Worm (Caenorhabditis elegans) whole organism, L4 larva: ENCODE measurements around the gene Y15E3A.5.

Experiments
- F10B5.3 ChIP-seq: sonication (generic microtip); optimal IDR thresholded peaks from 2 replicates; lab custom pipeline; 2016; ENCODE audit warnings: mild to moderate bottlenecking, missing genetic modification characterization, missing compliant biosample characterization
- F26F4.8 ChIP-seq: fragments of 200-800 bp; sonication (Bioruptor generic); conservative IDR thresholded peaks from 2 replicates; pipeline ENCODE4 v1.3.6; 2022; ENCODE audit warnings: missing genetic modification characterization, missing compliant biosample characterization
- Y5F2A.4 ChIP-seq: fragments of 200-800 bp; sonication (Bioruptor generic); optimal IDR thresholded peaks from 2 replicates; lab custom pipeline; 2018; ENCODE audit warnings: mild to moderate bottlenecking, missing genetic modification characterization, missing compliant biosample characterization
- ZK337.2 ChIP-seq: fragments of 200-800 bp; sonication (Bioruptor generic); IDR thresholded peaks from 2 replicates; pipeline ENCODE4 v1.3.6; 2022; ENCODE audit warnings: missing genetic modification reagents, missing genetic modification characterization, missing compliant biosample characterization
- ama-1 ChIP-seq: fragments of 150-350 bp; optimal IDR thresholded peaks from 2 replicates; lab custom pipeline; 2014; ENCODE audit warnings: inconsistent platforms, mixed read lengths
- arid-1 ChIP-seq: fragments of 200-800 bp; sonication (Bioruptor generic); conservative IDR thresholded peaks from 2 replicates; pipeline ENCODE4 v1.3.6; 2022; ENCODE audit warnings: missing genetic modification reagents, missing genetic modification characterization, missing compliant biosample characterization
- attf-4 ChIP-seq: sonication (generic microtip); optimal IDR thresholded peaks from 3 replicates; lab custom pipeline; 2017; ENCODE audit warnings: missing biosample characterization, missing genetic modification characterization
- cey-2 ChIP-seq: sonication (generic microtip); optimal IDR thresholded peaks from 3 replicates; lab custom pipeline; 2017; ENCODE audit warnings: missing genetic modification characterization, mild to moderate bottlenecking, missing compliant biosample characterization, antibody characterized with exemption, borderline replicate concordance; ENCODE audit not compliant: insufficient read depth
- daf-12 ChIP-seq: fragments of 150-350 bp; optimal IDR thresholded peaks from 2 replicates; lab custom pipeline; 2014; ENCODE audit warnings: missing biosample characterization, missing genetic modification reagents, missing genetic modification characterization
- daf-16 ChIP-seq, 3 experiments: sonication (generic microtip); optimal IDR thresholded peaks; 2 replicates each; lab custom pipeline; 2016 to 2017; ENCODE audit warnings: missing genetic modification characterization in 3 of 3, missing genetic modification reagents in 3 of 3, mild to moderate bottlenecking in 2 of 3, missing compliant biosample characterization in 2 of 3, missing biosample characterization in 1 of 3, moderate library complexity in 1 of 3
- daf-19 ChIP-seq: fragments of 200-800 bp; sonication (Bioruptor generic); conservative IDR thresholded peaks from 2 replicates; pipeline ENCODE4 v1.3.6; 2022; ENCODE audit warnings: missing genetic modification characterization, missing compliant biosample characterization
- dmd-8 ChIP-seq: fragments of 200-800 bp; sonication (Bioruptor generic); IDR thresholded peaks from 2 replicates; pipeline ENCODE4 v1.3.6; 2022; ENCODE audit warnings: missing genetic modification characterization, missing compliant biosample characterization
- dmd-9 ChIP-seq: fragments of 200-800 bp; sonication (Bioruptor generic); IDR thresholded peaks from 2 replicates; pipeline ENCODE4 v1.3.6; 2022; ENCODE audit warnings: missing genetic modification reagents, missing genetic modification characterization, missing compliant biosample characterization
- dpl-1 ChIP-seq: fragments of 150-350 bp; optimal IDR thresholded peaks from 2 replicates; lab custom pipeline; 2014; ENCODE audit warnings: missing biosample characterization, missing genetic modification reagents, missing genetic modification characterization
- dve-1 ChIP-seq: sonication (generic microtip); optimal IDR thresholded peaks from 2 replicates; lab custom pipeline; 2017; ENCODE audit warnings: antibody characterized with exemption, mild to moderate bottlenecking, missing genetic modification characterization, missing compliant biosample characterization; ENCODE audit not compliant: insufficient read depth
- egl-27 ChIP-seq: sonication (generic microtip); optimal IDR thresholded peaks from 3 replicates; lab custom pipeline; 2017; ENCODE audit warnings: missing biosample characterization, missing genetic modification reagents, missing genetic modification characterization
- fkh-10 ChIP-seq: fragments of 150-350 bp; optimal IDR thresholded peaks from 2 replicates; lab custom pipeline; 2014; ENCODE audit warnings: missing biosample characterization, missing genetic modification reagents, missing genetic modification characterization
- gei-8 ChIP-seq: fragments of 200-800 bp; sonication (Bioruptor generic); optimal IDR thresholded peaks from 2 replicates; lab custom pipeline; 2018; ENCODE audit warnings: mild to moderate bottlenecking, missing genetic modification characterization, missing compliant biosample characterization
- hmg-1.1 ChIP-seq: fragments of 200-800 bp; sonication (Bioruptor generic); IDR thresholded peaks from 2 replicates; pipeline ENCODE4 v1.3.6; 2022; ENCODE audit warnings: missing genetic modification reagents, missing genetic modification characterization, missing compliant biosample characterization
- lin-1 ChIP-seq: fragments of 200-800 bp; sonication (Bioruptor generic); IDR thresholded peaks from 2 replicates; pipeline ENCODE4 v1.3.6; 2022; ENCODE audit warnings: missing genetic modification reagents, missing genetic modification characterization, missing compliant biosample characterization
- lin-15B ChIP-seq: fragments of 150-350 bp; sonication (generic microtip); optimal IDR thresholded peaks from 3 replicates; lab custom pipeline; 2014; ENCODE audit warnings: missing biosample characterization, missing genetic modification characterization
- lin-29 ChIP-seq: fragments of 200-800 bp; sonication (Bioruptor generic); IDR thresholded peaks from 2 replicates; pipeline ENCODE4 v1.3.6; 2022; ENCODE audit warnings: missing genetic modification reagents, missing genetic modification characterization, missing compliant biosample characterization
- lin-38 ChIP-seq: fragments of 200-800 bp; sonication (Bioruptor generic); IDR thresholded peaks from 2 replicates; pipeline ENCODE4 v1.3.6; 2022; ENCODE audit warnings: missing genetic modification reagents, missing genetic modification characterization, missing compliant biosample characterization
- lin-39 ChIP-seq: fragments of 150-350 bp; optimal IDR thresholded peaks from 2 replicates; lab custom pipeline; 2014; ENCODE audit warnings: missing biosample characterization, missing genetic modification reagents, missing genetic modification characterization
- lsy-2 ChIP-seq, 2 experiments: fragments of 150-350 bp in 1 of 2; sonication (generic microtip) in 1 of 2; optimal IDR thresholded peaks; 2 replicates each; lab custom pipeline; 2014 to 2017; ENCODE audit warnings: missing biosample characterization in 2 of 2, missing genetic modification characterization in 2 of 2
- mep-1 ChIP-seq: fragments of 150-350 bp; sonication (generic microtip); optimal IDR thresholded peaks from 3 replicates; lab custom pipeline; 2014; ENCODE audit warnings: missing biosample characterization, missing genetic modification characterization
- mes-2 ChIP-seq: sonication (generic microtip); optimal IDR thresholded peaks from 2 replicates; lab custom pipeline; 2016; ENCODE audit warnings: missing genotype, mild to moderate bottlenecking, missing genetic modification characterization, missing compliant biosample characterization; ENCODE audit not compliant: poor library complexity, severe bottlenecking
- nhr-102 ChIP-seq: sonication (generic microtip); optimal IDR thresholded peaks from 2 replicates; lab custom pipeline; 2016; ENCODE audit warnings: mild to moderate bottlenecking, missing genetic modification characterization, moderate library complexity, missing compliant biosample characterization
- nhr-111 ChIP-seq: fragments of 200-800 bp; sonication (Bioruptor generic); optimal IDR thresholded peaks from 2 replicates; lab custom pipeline; 2018; ENCODE audit warnings: mild to moderate bottlenecking, missing genetic modification characterization, missing compliant biosample characterization
- nhr-237 ChIP-seq: sonication (generic microtip); optimal IDR thresholded peaks from 2 replicates; lab custom pipeline; 2017; ENCODE audit warnings: missing biosample characterization, missing genetic modification characterization
- nhr-25 ChIP-seq: sonication (generic microtip); optimal IDR thresholded peaks from 2 replicates; lab custom pipeline; 2017; ENCODE audit warnings: missing genetic modification characterization, mild to moderate bottlenecking, missing compliant biosample characterization, antibody characterized with exemption, moderate library complexity, borderline replicate concordance; ENCODE audit not compliant: insufficient read depth
- nhr-41 ChIP-seq: fragments of 200-800 bp; sonication (Bioruptor generic); IDR thresholded peaks from 2 replicates; pipeline ENCODE4 v1.3.6; 2022; ENCODE audit warnings: missing genetic modification reagents, missing genetic modification characterization, missing compliant biosample characterization
- nhr-42 ChIP-seq: fragments of 200-800 bp; sonication (Bioruptor generic); IDR thresholded peaks from 2 replicates; pipeline ENCODE4 v1.3.6; 2022; ENCODE audit warnings: missing genetic modification characterization, missing compliant biosample characterization
- nhr-76 ChIP-seq: fragments of 150-350 bp; optimal IDR thresholded peaks from 2 replicates; lab custom pipeline; 2014; ENCODE audit warnings: missing biosample characterization, missing genetic modification characterization
- pha-4 ChIP-seq, 2 experiments: fragments of 150-350 bp in 1 of 2; fragments of 200-800 bp in 1 of 2; sonication (Bioruptor generic) in 1 of 2; IDR thresholded peaks in 1 of 2; optimal IDR thresholded peaks in 1 of 2; 2 replicates each; pipeline versions ENCODE4 v1.3.6 to Lab custom; 2014 to 2022; ENCODE audit warnings: missing genetic modification characterization in 2 of 2, missing genetic modification reagents in 2 of 2, missing biosample characterization in 1 of 2, missing compliant biosample characterization in 1 of 2
- php-3 ChIP-seq: fragments of 200-800 bp; sonication (Bioruptor generic); IDR thresholded peaks from 2 replicates; pipeline ENCODE4 v1.3.6; 2022; ENCODE audit warnings: missing genetic modification reagents, missing genetic modification characterization, missing compliant biosample characterization
- rbr-2 ChIP-seq: sonication (generic microtip); optimal IDR thresholded peaks from 2 replicates; lab custom pipeline; 2016; ENCODE audit warnings: missing genotype, missing genetic modification characterization, missing compliant biosample characterization
- saeg-2 ChIP-seq: fragments of 200-800 bp; sonication (Bioruptor generic); IDR thresholded peaks from 2 replicates; pipeline ENCODE4 v1.3.6; 2022; ENCODE audit warnings: missing genetic modification reagents, missing genetic modification characterization, missing compliant biosample characterization
- set-16 ChIP-seq: fragments of 200-800 bp; sonication (Bioruptor generic); IDR thresholded peaks from 2 replicates; pipeline ENCODE4 v1.3.6; 2022; ENCODE audit warnings: missing genetic modification reagents, missing genetic modification characterization, missing compliant biosample characterization
- skn-1 ChIP-seq: fragments of 150-350 bp; optimal IDR thresholded peaks from 2 replicates; lab custom pipeline; 2014; ENCODE audit warnings: missing biosample characterization, missing genetic modification characterization
- spr-3 ChIP-seq: fragments of 200-800 bp; sonication (Bioruptor generic); optimal IDR thresholded peaks from 2 replicates; lab custom pipeline; 2018; ENCODE audit warnings: mild to moderate bottlenecking, missing genetic modification characterization, missing compliant biosample characterization
- tra-1 ChIP-seq: fragments of 200-800 bp; sonication (Bioruptor generic); IDR thresholded peaks from 2 replicates; pipeline ENCODE4 v1.3.6; 2022; ENCODE audit warnings: missing genetic modification reagents, missing genetic modification characterization, missing compliant biosample characterization
- unc-62 ChIP-seq, 3 experiments: fragments of 150-350 bp in 1 of 3; sonication (generic microtip); optimal IDR thresholded peaks in 2 of 3; peaks in 1 of 3; 1 replicate in 1 of 3; 2 replicates in 2 of 3; lab custom pipeline; 2014 to 2017; ENCODE audit warnings: missing biosample characterization in 3 of 3, missing genetic modification characterization in 3 of 3, missing genetic modification reagents in 3 of 3, missing genotype in 1 of 3
- vab-7 ChIP-seq: fragments of 200-800 bp; sonication (Bioruptor generic); IDR thresholded peaks from 2 replicates; pipeline ENCODE4 v1.3.6; 2022; ENCODE audit warnings: missing genetic modification reagents, missing genetic modification characterization, missing compliant biosample characterization
- zag-1 ChIP-seq: fragments of 150-350 bp; optimal IDR thresholded peaks from 2 replicates; lab custom pipeline; 2014; ENCODE audit warnings: missing biosample characterization, missing genetic modification characterization
- zip-2 ChIP-seq: fragments of 150-350 bp; optimal IDR thresholded peaks from 2 replicates; lab custom pipeline; 2014; ENCODE audit warnings: missing biosample characterization, missing genetic modification characterization
- ztf-7 ChIP-seq: fragments of 150-350 bp; optimal IDR thresholded peaks from 2 replicates; lab custom pipeline; 2014; ENCODE audit warnings: missing biosample characterization, missing genetic modification characterization

The Y15E3A.5 gene

ce11 chrX:15353874-15354480, 13.6 kb downstream of the Y15E3A.5 start:
- TF ChIP-seq php-3 (GFP tag; lab: Robert Waterston, UW) (peak; percentile 76), saeg-2 (GFP tag; lab: Robert Waterston, UW) (no peak), F10B5.3 (tag; lab: Kevin White, UChicago) (peak; percentile 16), hmg-1.1 (GFP tag; lab: Robert Waterston, UW) (peak; percentile 85), lsy-2 (tag; optimal IDR thresholded peaks at IDR 0.05; lab: Kevin White, UChicago) (peak; percentile 63 to 81), dpl-1 (GFP tag; lab: Kevin White, UChicago) (peak; percentile 15), ZK337.2 (GFP tag; lab: Robert Waterston, UW) (no peak), mep-1 (tag; lab: Kevin White, UChicago) (peak; percentile 93), zip-2 (peak; percentile 49), daf-12 (tag; lab: Kevin White, UChicago) (no peak), egl-27 (tag; lab: Kevin White, UChicago) (no peak), ama-1 (lab: Kevin White, UChicago) (peak; percentile 9), lin-15B (tag; lab: Kevin White, UChicago) (no peak), skn-1 (tag; lab: Kevin White, UChicago) (no peak), nhr-41 (no peak), attf-4 (tag; lab: Kevin White, UChicago) (no peak), nhr-76 (tag; lab: Kevin White, UChicago) (peak; percentile 23), vab-7 (GFP tag; lab: Robert Waterston, UW) (0 out of 2 replicates have a peak, but pooled peaks have one; percentile 7), nhr-111 (no peak), spr-3 (GFP tag; lab: Kevin White, UChicago) (peak; percentile 38), zag-1 (peak; percentile 51), nhr-42 (GFP tag; lab: Robert Waterston, UW) (0 out of 2 replicates have a peak, but pooled peaks have one; percentile 45), Y5F2A.4 (no peak), nhr-237 (peak; percentile 59), ztf-7 (tag; lab: Kevin White, UChicago) (peak; percentile 67), dve-1 (tag; lab: Kevin White, UChicago) (peak; percentile 82), gei-8 (GFP tag; lab: Kevin White, UChicago) (peak; percentile 68), F26F4.8 (GFP tag; lab: Robert Waterston, UW) (no peak), set-16 (peak; percentile 94), nhr-102 (peak; percentile 56), dmd-8 (0 out of 2 replicates have a peak, but pooled peaks have one; percentile 23), lin-38 (GFP tag; lab: Robert Waterston, UW) (peak; percentile 48; the same call in 1 of the 2 replicates), tra-1 (GFP tag; lab: Robert Waterston, UW) (peak; percentile 93), lin-1 (no peak), arid-1 (GFP tag; lab: Robert Waterston, UW) (peak; percentile 30; the same call in 1 of the 2 replicates), unc-62 (GFP tag; optimal IDR thresholded peaks at IDR 0.05 in 1 of 2; lab: Kevin White, UChicago) (peak in 1 of 2 experiments; percentile 90), unc-62 (tag; optimal IDR thresholded peaks at IDR 0.05; lab: Kevin White, UChicago) (no peak), daf-19 (peak; percentile 70; the same call in 1 of the 2 replicates), daf-16 (GFP tag; optimal IDR thresholded peaks at IDR 0.05; lab: Kevin White, UChicago) (peak; percentile 15 to 84), daf-16 (tag; optimal IDR thresholded peaks at IDR 0.05; lab: Kevin White, UChicago) (peak; percentile 51), lin-39 (tag; lab: Kevin White, UChicago) (no peak), fkh-10 (GFP tag; lab: Kevin White, UChicago) (peak; percentile 71), nhr-25 (tag; lab: Kevin White, UChicago) (peak; percentile 87), mes-2 (tag; lab: Kevin White, UChicago) (peak; percentile 61), pha-4 (GFP tag; IDR thresholded peaks at IDR 0.05; lab: Robert Waterston, UW) (peak; percentile 53; the same call in 1 of the 2 replicates), pha-4 (tag; optimal IDR thresholded peaks at IDR 0.05; lab: Kevin White, UChicago) (peak; percentile 52), rbr-2 (tag; lab: Kevin White, UChicago) (peak; percentile 95), lin-29 (GFP tag; lab: Robert Waterston, UW) (peak; percentile 63; the same call in 1 of the 2 replicates), dmd-9 (GFP tag; lab: Robert Waterston, UW) (no peak), cey-2 (no peak)
